Fruit fly (Drosophila melanogaster): ENCODE results near the gene dsx-c73A.

dsx-c73A gene

dm6 chr3L:16411566-16411965, 40.2 kb downstream of the dsx-c73A start, which contains the start of gene fax:
Gene fax (minus strand): TSS chr3L:16411828.
- no peak for TF ChIP-seq pan (optimal IDR thresholded peaks at IDR 0.05)
- no peak for TF ChIP-seq Dll (optimal IDR thresholded peaks at IDR 0.05)

dm6 chr3L:16410234-16411119, 41.3 kb downstream of the dsx-c73A start:
- TF ChIP-seq Dll (optimal IDR thresholded peaks at IDR 0.05) (peak; percentile 78), pan (optimal IDR thresholded peaks at IDR 0.05) (no peak), psq (optimal IDR thresholded peaks at IDR 0.05) (no peak), CG8478 (optimal IDR thresholded peaks at IDR 0.05) (no peak)

- TF ChIP-seq EcR (GFP tag; optimal IDR thresholded peaks at IDR 0.05) (peak in 1 of 2 experiments; percentile 35), Dll (optimal IDR thresholded peaks at IDR 0.05) (peak; percentile 32), pan (optimal IDR thresholded peaks at IDR 0.05) (no peak)
Observed at dm6 chr3L:16409440-16410233, 42.1 kb downstream of the dsx-c73A start.

DNA sequence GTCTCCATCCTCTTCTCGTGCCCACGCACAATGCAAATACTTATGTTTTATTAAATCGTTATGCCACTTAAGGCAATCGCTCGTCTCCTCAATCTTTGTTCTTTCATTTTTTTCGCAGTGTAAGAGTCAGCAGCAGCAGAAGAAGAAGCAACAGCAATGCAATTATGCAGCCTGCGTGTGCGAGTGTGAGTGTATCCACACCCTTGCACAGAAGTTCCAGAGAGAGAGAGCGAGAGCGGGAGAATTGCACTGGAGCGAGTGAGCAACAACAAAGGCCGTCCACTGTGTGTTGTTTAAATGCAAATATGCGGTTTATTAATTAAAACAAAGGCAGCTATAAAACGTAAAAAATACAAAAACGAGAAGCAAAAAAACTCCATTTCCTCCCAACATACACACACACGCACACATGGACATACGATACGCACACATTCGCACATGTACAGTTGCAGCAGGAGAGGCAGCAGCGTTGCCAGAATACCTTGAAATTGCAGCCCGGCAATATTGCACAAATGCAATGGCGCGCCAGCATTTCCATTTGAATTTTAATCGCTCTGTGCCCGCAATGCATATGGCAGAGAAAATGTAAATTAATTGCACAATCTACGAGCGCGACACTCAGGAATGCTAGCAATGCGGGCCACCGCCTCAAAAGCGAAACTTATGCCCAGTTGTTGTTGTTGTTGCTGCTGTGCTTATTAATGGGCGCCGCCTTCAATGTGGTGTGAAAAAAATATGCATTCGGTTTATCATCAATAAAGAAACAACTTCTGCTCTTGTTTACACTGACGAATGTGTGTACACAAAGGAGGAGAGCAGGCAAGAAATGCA, 42.9 kb downstream of the dsx-c73A start:
- no peak for TF ChIP-seq pan (optimal IDR thresholded peaks at IDR 0.05)
- peak in 1 of 2 experiments; percentile 13 for TF ChIP-seq EcR (GFP tag; optimal IDR thresholded peaks at IDR 0.05)
- TF ChIP-seq CG8478 (optimal IDR thresholded peaks at IDR 0.05): no peak
- no peak for TF ChIP-seq usp (GFP tag; optimal IDR thresholded peaks at IDR 0.05)

DNA sequence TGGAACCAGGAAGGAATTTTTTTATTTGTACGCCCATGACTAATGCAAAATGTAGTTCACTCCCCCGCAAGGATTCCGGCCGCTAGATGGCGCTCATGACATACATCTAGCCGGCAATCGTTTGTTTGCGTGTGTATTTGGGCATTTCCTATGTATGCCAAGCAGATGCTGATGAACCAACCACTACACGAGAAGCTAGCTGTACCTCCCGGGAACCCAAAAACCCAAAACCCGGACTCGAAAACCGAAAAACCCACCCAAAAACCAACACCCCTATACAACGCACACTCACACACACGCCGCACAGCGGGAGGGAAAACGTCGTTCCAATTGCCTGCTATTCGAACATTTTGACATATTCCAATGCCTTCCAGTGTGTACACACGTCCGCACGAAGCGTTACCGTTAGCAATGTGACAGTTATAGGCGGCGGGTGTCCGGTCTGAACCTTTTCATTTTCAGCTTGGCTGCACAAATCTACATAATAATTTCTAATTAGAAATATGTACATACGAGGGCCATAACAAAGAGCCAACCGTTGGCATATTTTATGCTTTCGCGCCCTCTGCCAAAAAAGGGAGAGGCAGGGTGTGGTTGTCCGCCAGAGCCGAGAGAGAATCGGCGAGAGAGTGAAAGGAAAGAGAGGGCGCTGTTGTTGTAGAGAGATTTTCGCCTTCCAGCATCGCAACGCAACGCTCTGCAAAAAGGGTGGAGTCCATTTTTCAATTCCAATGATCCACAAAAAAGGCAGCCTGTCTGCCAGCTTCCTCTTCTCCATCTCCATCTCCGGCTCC, 43.7 kb downstream of the dsx-c73A start:
- TF ChIP-seq CG8478 (optimal IDR thresholded peaks at IDR 0.05) (no peak), EcR (GFP tag; optimal IDR thresholded peaks at IDR 0.05) (no peak), psq (optimal IDR thresholded peaks at IDR 0.05) (no peak), Dll (optimal IDR thresholded peaks at IDR 0.05) (no peak), pan (optimal IDR thresholded peaks at IDR 0.05) (no peak), usp (GFP tag; optimal IDR thresholded peaks at IDR 0.05) (no peak)

dm6 chr3L:16402253-16402652, 49.5 kb downstream of the dsx-c73A start:
- TF ChIP-seq pan (optimal IDR thresholded peaks at IDR 0.05) (no peak), usp (GFP tag; optimal IDR thresholded peaks at IDR 0.05) (no peak), Dll (optimal IDR thresholded peaks at IDR 0.05) (no peak), psq (optimal IDR thresholded peaks at IDR 0.05) (no peak), CG8478 (optimal IDR thresholded peaks at IDR 0.05) (no peak), EcR (GFP tag; optimal IDR thresholded peaks at IDR 0.05) (no peak)

- no peak for TF ChIP-seq usp (GFP tag; optimal IDR thresholded peaks at IDR 0.05)
- no peak for TF ChIP-seq psq (optimal IDR thresholded peaks at IDR 0.05)
- TF ChIP-seq Dll (optimal IDR thresholded peaks at IDR 0.05): no peak
- no peak for TF ChIP-seq pan (optimal IDR thresholded peaks at IDR 0.05)
- no peak for TF ChIP-seq CG8478 (optimal IDR thresholded peaks at IDR 0.05)
- no peak for TF ChIP-seq EcR (GFP tag; optimal IDR thresholded peaks at IDR 0.05)
Observed at dm6 chr3L:16400175-16400574, 51.6 kb downstream of the dsx-c73A start, which contains the start of gene CG44836. Gene CG44836 (minus strand): TSS chr3L:16400275.

- TF ChIP-seq usp (GFP tag; optimal IDR thresholded peaks at IDR 0.05) (no peak), CG8478 (optimal IDR thresholded peaks at IDR 0.05) (no peak), pan (optimal IDR thresholded peaks at IDR 0.05) (no peak), Dll (optimal IDR thresholded peaks at IDR 0.05) (no peak), EcR (GFP tag; optimal IDR thresholded peaks at IDR 0.05) (no peak), psq (optimal IDR thresholded peaks at IDR 0.05) (no peak)
Observed at dm6 chr3L:16394506-16394905, 57.3 kb downstream of the dsx-c73A start, which contains the start of gene Gagr. Gene Gagr (plus strand): TSS chr3L:16394586.

DNA sequence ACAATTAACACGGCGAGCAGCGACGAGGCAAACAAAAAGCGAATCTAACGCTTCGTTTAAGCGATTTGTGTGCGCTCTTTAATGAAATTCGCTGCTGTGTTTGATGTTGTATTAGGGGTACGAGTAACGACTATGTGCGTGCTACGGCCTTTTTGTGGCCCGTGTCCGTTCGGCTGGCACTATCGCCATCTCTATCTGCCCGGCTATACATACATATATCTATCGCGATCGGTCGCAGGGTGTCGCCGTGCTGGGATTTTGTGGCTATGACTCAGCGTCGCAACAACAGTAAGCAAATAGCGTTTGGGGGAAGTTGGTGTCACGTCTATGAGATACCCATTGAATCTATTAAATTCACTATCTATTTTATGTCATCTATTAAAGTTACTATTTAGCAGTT, 58.1 kb downstream of the dsx-c73A start:
- TF ChIP-seq psq (optimal IDR thresholded peaks at IDR 0.05) (no peak), Dll (optimal IDR thresholded peaks at IDR 0.05) (no peak), EcR (GFP tag; optimal IDR thresholded peaks at IDR 0.05) (no peak), usp (GFP tag; optimal IDR thresholded peaks at IDR 0.05) (no peak), pan (optimal IDR thresholded peaks at IDR 0.05) (no peak), CG8478 (optimal IDR thresholded peaks at IDR 0.05) (no peak)

DNA sequence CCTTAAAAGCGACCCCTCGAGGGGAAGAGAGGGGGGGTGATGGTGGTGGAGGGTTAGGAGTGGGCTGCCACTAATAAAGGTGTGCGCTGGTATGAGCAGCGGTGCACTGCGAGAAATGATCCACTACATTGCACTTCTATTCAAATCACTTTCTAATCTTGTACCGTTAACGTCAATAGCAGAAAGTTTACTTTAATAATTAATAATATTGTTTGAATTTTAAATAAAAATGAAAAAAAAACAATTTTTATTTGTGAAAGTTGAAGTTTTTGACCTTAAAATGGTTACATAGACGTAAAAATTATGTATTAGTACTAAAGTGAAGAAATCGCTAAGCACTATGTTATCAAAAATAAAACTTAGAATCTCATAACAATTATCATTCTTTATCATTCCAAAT, 58.9 kb downstream of the dsx-c73A start:
- TF ChIP-seq usp (GFP tag; optimal IDR thresholded peaks at IDR 0.05) (no peak), CG8478 (optimal IDR thresholded peaks at IDR 0.05) (no peak), psq (optimal IDR thresholded peaks at IDR 0.05) (no peak), EcR (GFP tag; optimal IDR thresholded peaks at IDR 0.05) (no peak), pan (optimal IDR thresholded peaks at IDR 0.05) (no peak), Dll (optimal IDR thresholded peaks at IDR 0.05) (no peak)

Data from whole organism.